Fruit fly (Drosophila melanogaster) S2 (cell line): ENCODE measurements around the gene CG14401.

Experiments
- CG8478 ChIP-seq: fragments of >200 bp; optimal IDR thresholded peaks from 2 replicates; lab custom pipeline; 2018
- CTCF ChIP-seq, 2 experiments: fragments of >200 bp; optimal IDR thresholded peaks; 2 replicates each; lab custom pipeline; 2018

CG14401 gene

DNA sequence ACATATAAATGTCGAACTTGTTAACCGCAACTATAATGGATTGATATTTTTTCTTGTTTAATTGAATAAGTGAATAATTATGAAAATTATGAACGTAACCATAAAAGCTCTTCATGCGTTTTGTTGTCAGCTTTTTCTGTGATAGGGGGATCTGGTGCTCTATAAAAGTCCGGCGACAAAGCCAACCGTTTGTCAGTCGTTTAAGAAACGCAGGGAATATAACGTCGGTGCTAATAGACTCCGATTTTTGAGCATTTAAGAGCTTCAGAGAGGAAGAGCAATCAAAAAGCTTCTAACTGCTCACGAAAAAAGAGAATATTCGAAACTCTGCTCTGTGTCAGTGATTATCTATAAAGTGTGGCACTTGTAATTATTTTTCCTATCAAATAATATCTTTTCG, 38.6 kb upstream of the CG14401 start, which contains the start of gene CG31674:
TSS of gene CG31674 (plus strand) at position 203 of the 400 bp plus-strand sequence.
- TF ChIP-seq CTCF (optimal IDR thresholded peaks at IDR 0.05; lab: Kevin White, UChicago), result no peak
- no peak for TF ChIP-seq CG8478 (lab: Kevin White, UChicago)

dm6 chr2L:20835501-20835900, 34.2 kb upstream of the CG14401 start, which contains the start of gene Oseg5:
TSS of gene Oseg5 (minus strand) at chr2L:20835840.
- no peak for TF ChIP-seq CG8478 (lab: Kevin White, UChicago)
- TF ChIP-seq CTCF (optimal IDR thresholded peaks at IDR 0.05; lab: Kevin White, UChicago), result peak; percentile 19 to 56

DNA sequence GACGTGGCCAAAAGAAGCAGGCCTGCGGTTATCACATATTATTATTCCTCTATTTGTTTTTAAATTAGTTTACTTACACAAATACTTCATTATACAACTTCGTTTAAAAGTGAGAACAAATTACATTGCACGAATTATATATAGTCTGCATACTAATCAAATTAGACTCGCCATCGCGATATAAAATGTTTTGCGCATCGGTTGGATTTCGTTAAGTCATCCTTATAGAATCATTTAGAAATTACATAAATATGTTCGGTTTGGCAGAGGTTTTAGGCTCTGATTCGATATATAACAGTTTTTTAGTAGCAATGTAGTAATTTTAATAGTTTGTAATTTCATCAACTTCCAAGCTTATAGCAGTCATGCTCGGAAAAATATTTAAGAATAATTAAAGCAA, 31.8 kb upstream of the CG14401 start, which contains the start of gene Spn38F:
TSS of gene Spn38F (minus strand) at position 101 of the 400 bp plus-strand sequence.
- TF ChIP-seq CG8478 (lab: Kevin White, UChicago) (no peak), CTCF (optimal IDR thresholded peaks at IDR 0.05; lab: Kevin White, UChicago) (no peak)

DNA sequence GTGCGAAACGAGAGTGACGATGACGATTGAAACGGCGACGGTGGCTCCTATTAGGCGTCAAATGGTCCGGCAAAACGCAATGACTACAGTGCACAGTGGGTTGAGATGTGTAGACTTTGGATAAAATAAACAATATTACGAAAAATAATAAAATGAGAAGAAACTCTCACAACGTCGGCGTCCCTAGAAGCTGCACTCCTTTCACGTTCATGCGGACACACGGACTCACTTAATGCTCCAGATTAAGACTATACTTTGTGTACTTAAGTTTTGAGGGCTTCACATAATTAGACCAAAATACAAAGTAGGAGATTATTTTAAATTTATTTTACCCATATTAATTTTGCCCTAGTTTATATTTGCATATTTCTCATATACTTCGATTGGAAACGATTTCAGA, 29.6 kb upstream of the CG14401 start:
- TF ChIP-seq CG8478 (lab: Kevin White, UChicago), result no peak
- no peak for TF ChIP-seq CTCF (optimal IDR thresholded peaks at IDR 0.05; lab: Kevin White, UChicago)

dm6 chr2L:20840462-20841038, 29.1 kb upstream of the CG14401 start, which contains the start of gene CG31676:
TSS of gene CG31676 (plus strand) at chr2L:20840750.
- no peak for TF ChIP-seq CTCF (optimal IDR thresholded peaks at IDR 0.05; lab: Kevin White, UChicago)
- no peak for TF ChIP-seq CG8478 (lab: Kevin White, UChicago)

dm6 chr2L:20844381-20844780, 25.3 kb upstream of the CG14401 start:
- TF ChIP-seq CG8478 (lab: Kevin White, UChicago) (no peak), CTCF (optimal IDR thresholded peaks at IDR 0.05; lab: Kevin White, UChicago) (no peak)

DNA sequence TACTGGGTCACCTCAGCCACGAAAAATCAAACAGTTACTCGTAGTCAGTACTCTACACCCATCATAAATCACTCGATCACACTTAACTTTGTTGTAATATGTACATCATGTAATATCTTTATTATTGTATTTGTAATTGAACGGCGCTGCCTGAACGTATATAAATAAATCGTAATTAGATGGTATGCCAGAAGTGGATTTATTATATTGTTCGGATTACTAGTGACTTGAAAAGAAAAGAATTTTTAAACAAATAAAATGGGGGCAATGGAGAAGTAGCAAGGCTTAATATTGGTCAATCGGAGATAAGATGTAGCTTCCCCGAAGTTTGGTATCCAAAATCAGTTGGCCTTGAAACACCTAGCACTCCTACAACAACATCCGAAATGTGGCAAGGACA, 20.7 kb upstream of the CG14401 start, which contains the start of gene CG14402:
TSS of gene CG14402 (plus strand) at position 301 of the 400 bp plus-strand sequence.
- TF ChIP-seq CG8478 (lab: Kevin White, UChicago) (no peak), CTCF (optimal IDR thresholded peaks at IDR 0.05; lab: Kevin White, UChicago) (no peak)

- TF ChIP-seq CG8478 (lab: Kevin White, UChicago) (no peak), CTCF (optimal IDR thresholded peaks at IDR 0.05; lab: Kevin White, UChicago) (peak in 1 of 2 experiments; percentile 54)
These were observed 18.1 kb upstream of the CG14401 start for dm6 chr2L:20851592-20851991.

DNA sequence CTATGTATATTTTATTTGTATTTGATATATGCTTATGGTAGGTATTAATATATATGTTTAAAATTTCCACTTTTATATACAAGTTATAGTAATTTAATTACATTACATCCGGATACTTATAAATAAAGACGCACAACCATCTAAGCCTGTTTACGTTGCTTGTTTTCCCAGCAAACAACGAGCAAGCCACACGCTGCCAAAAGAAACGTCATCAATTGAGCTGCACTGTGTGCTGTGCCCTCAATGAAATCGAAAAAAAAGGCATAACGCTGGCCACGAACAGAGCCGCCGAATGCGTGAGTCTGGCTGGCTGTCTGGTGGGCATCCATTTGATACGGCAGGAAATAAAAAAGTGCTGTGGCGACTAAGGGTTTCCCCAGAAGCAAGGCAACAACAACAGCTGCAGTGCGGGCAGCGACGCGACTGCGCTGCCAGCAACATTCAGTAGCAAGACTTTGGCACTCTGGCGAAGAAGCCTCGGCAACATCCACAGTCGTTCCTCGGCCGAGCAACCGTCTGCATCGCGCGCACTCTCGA, 17.5 kb upstream of the CG14401 start, which contains the start of gene twit:
TSS of gene twit (plus strand) at position 487 of the 537 bp plus-strand sequence.
- TF ChIP-seq CTCF (optimal IDR thresholded peaks at IDR 0.05; lab: Kevin White, UChicago), result no peak

- TF ChIP-seq CG8478 (lab: Kevin White, UChicago) (no peak), CTCF (optimal IDR thresholded peaks at IDR 0.05; lab: Kevin White, UChicago) (no peak)
These were observed 11.9 kb upstream of the CG14401 start, which contains the start of gene CG14400 for dm6 chr2L:20857791-20858190. TSS of gene CG14400 (minus strand) at chr2L:20857891.

DNA sequence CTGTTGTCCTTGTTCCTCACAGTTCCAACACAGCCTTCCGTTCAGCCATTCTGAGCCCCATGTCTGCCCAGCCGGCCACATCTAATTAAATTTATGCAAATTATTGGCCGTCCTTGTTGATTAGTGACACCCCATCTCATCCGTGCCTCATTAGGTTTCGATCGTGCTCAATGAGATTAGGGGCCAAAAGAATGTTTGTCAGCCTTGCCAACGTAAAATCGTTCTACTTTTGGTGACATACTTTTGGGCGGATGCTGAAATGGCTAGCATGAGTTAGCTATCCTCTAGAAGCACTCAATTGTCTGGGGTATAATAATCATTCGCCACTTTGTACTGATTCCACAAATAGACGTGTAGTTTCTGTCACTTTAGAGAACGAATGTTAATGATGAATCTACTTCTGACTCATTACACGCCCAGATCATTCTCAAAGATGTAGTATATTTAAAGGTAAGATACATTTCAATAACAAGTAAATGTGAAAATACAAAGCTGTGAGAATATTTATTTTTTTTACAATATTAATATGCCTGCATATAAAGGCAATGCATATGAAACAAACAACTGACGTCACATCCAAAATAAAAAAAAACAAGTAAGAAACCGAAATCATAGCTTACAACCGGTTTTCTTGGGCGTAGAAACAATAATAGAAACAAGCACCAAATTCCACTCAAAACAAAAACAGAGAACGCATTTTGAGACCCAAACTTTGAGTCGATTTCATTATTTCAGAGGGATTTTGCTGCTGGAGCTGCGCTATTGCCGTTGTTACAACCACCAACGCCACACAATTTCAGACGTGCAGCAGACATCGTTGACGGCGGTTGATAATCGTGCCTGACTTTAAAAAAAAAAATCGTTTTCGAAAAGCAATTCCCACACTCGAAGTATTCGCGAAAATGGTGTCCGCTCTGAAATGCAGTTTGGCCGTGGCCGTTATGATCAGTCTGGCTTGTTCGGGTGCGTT, 11.0 kb upstream of the CG14401 start, which contains the start of gene bero:
TSS of gene bero (plus strand) at position 325 of the 970 bp plus-strand sequence.
- TF ChIP-seq CG8478 (lab: Kevin White, UChicago) (no peak), CTCF (optimal IDR thresholded peaks at IDR 0.05; lab: Kevin White, UChicago) (no peak)

DNA sequence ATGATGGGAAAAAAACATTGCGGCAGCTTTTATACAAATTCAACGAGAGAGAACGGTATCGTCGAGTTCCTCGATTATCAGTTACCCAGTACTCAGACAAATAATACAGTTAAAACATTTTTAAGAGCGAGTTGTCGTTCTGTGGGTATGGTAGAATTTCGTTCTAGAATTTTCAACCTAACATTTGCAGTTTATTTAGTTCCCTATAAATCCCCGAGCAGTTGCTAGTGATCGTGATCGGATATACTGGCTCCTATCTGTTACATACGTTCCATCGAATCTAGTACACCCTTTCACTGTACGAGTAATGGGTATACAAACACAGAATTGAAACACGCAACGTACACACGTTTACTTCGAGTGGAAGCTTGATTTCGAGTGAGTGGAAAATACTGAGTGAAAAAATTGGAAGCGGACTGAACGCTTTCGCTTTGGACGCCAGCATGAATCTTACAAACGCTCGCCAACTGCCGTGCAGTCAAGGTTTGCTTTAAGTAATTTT, 4.8 kb upstream of the CG14401 start, which contains the start of gene CG9338:
TSS of gene CG9338 (plus strand) at position 452 of the 502 bp plus-strand sequence.
- TF ChIP-seq CG8478 (lab: Kevin White, UChicago) (no peak), CTCF (optimal IDR thresholded peaks at IDR 0.05; lab: Kevin White, UChicago) (no peak)

DNA sequence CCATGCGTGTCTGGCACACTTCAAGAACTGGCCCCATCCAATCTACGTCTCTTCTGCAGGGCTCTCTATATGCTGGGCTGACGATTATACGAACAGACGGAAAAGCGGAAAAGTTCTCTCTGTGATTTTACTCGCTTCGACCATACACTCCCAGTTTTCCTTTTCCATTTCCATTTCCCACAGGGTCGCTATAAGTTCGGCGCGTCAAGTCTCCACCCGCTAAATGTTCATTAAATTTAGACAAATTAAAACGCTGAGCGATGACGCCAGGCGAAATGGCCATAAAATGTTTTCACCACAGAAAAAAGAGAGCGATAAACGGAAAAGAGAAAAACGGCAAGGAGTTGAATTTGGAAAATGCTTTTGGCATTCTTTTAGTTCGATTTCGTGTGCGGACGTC, 2.3 kb upstream of the CG14401 start, which contains the start of gene CG31675:
TSS of gene CG31675 (plus strand) at position 375 of the 400 bp plus-strand sequence.
- TF ChIP-seq CG8478 (lab: Kevin White, UChicago), result no peak
- TF ChIP-seq CTCF (optimal IDR thresholded peaks at IDR 0.05; lab: Kevin White, UChicago), result no peak

DNA sequence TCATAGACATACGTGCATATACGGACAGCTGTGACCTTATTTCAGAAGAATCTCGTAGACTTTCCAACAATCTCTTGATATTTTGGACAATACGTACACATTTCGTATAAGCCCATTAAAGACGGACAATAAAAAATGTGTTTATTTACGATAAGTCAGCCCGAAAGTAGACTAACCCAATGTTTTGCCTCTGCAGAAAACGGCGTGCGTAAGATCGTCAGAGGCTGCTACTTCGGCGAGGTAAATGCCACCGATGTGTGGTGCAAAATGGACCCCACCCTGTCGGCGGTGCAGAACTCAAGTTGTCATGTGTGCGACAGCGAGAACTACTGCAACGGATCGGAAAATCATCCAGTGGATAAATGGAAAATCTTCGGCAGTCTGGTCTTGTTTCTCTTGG, 733 bp upstream of the CG14401 start:
- no peak for TF ChIP-seq CG8478 (lab: Kevin White, UChicago)
- no peak for TF ChIP-seq CTCF (optimal IDR thresholded peaks at IDR 0.05; lab: Kevin White, UChicago)
